Worm (Caenorhabditis elegans): ENCODE results near the gene Y43F4B.10.

DNA sequence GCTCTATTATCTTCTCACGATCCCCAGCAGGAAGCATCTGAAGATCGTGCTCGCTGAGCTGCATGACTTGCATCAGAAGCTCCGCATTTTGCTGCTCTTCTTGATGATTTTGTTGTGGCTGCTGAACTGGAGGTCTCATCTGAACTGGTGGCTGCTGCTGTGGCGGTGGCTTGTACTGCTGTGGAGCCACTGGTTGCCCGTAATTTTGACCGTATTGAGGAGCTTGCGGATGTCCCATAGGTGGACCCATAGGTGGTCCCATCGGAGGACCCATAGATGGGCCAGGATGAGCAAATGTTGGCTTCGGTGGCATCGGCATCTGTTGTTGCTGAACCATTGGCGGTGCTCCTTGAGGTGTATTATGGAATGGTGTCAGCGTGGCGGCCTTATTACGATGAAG lies 46.8 kb upstream of the Y43F4B.10 start:
- no peak for TF ChIP-seq nhr-12 (tag; optimal IDR thresholded peaks at IDR 0.05)
- no peak for TF ChIP-seq nhr-76 (tag; optimal IDR thresholded peaks at IDR 0.05)
- no peak for TF ChIP-seq mab-5 (tag; optimal IDR thresholded peaks at IDR 0.05)
- no peak for TF ChIP-seq ztf-11 (tag; optimal IDR thresholded peaks at IDR 0.05)
- no peak for TF ChIP-seq zip-8 (tag; optimal IDR thresholded peaks at IDR 0.05)
- TF ChIP-seq ceh-39 (tag; optimal IDR thresholded peaks at IDR 0.05) = no peak
- TF ChIP-seq unc-62 (GFP tag; optimal IDR thresholded peaks at IDR 0.05) = no peak
- TF ChIP-seq elt-3 (tag; optimal IDR thresholded peaks at IDR 0.05) = no peak
- no peak for TF ChIP-seq pha-4 (tag; optimal IDR thresholded peaks at IDR 0.05)
- no peak for TF ChIP-seq blmp-1 (tag; optimal IDR thresholded peaks at IDR 0.05)
- no peak for TF ChIP-seq unc-120 (tag; optimal IDR thresholded peaks at IDR 0.05; ENCODE audit: poor library complexity, severe bottlenecking)
- no peak for TF ChIP-seq sem-2 (GFP tag; optimal IDR thresholded peaks at IDR 0.05)
- no peak for TF ChIP-seq unc-39 (tag; optimal IDR thresholded peaks at IDR 0.05)

Data from whole organism, mixed stage, embryonic.